Worm (Caenorhabditis elegans): ENCODE data around the gene F11A5.17.

- TF ChIP-seq fax-1 (tag; optimal IDR thresholded peaks at IDR 0.05) = no peak
- no peak for TF ChIP-seq zip-5 (tag; optimal IDR thresholded peaks at IDR 0.05)
- no peak for TF ChIP-seq ceh-34 (tag; optimal IDR thresholded peaks at IDR 0.05)
- no peak for TF ChIP-seq ama-1 (optimal IDR thresholded peaks at IDR 0.05)
- no peak for TF ChIP-seq ttx-3 (tag; optimal IDR thresholded peaks at IDR 0.05)
These were observed 6.5 kb upstream of the F11A5.17 start, which contains the start of gene rabr-3 for ce11 chrV:16195379-16195778.
